Worm (Caenorhabditis elegans) whole organism, L3 larva: ENCODE results near the gene Y41E3.13.

Experiments
- R02D3.7 ChIP-seq: fragments of 150-350 bp; optimal IDR thresholded peaks from 2 replicates; lab custom pipeline; 2014; ENCODE audit warnings: missing biosample characterization, missing genetic modification characterization
- aly-2 ChIP-seq: fragments of 150-350 bp; optimal IDR thresholded peaks from 2 replicates; lab custom pipeline; 2014; ENCODE audit warnings: missing biosample characterization, missing genetic modification characterization
- ama-1 ChIP-seq: fragments of 150-350 bp; optimal IDR thresholded peaks from 2 replicates; lab custom pipeline; 2018
- ceh-82 ChIP-seq: fragments of 150-350 bp; optimal IDR thresholded peaks from 2 replicates; lab custom pipeline; 2014; ENCODE audit warnings: missing biosample characterization, missing genetic modification characterization
- lin-15B ChIP-seq: fragments of 150-350 bp; optimal IDR thresholded peaks from 2 replicates; lab custom pipeline; 2014; ENCODE audit warnings: missing biosample characterization, missing genetic modification characterization
- mdl-1 ChIP-seq: fragments of 150-350 bp; optimal IDR thresholded peaks from 2 replicates; lab custom pipeline; 2014; ENCODE audit warnings: missing biosample characterization, missing genetic modification characterization
- nfya-1 ChIP-seq: sonication (generic microtip); optimal IDR thresholded peaks from 2 replicates; lab custom pipeline; 2017; ENCODE audit warnings: missing genetic modification characterization, mild to moderate bottlenecking, missing compliant biosample characterization, antibody characterized with exemption, moderate library complexity; ENCODE audit not compliant: insufficient read depth
- nhr-12 ChIP-seq: fragments of 150-350 bp; optimal IDR thresholded peaks from 2 replicates; lab custom pipeline; 2014; ENCODE audit warnings: missing biosample characterization, missing genetic modification characterization
- snpc-4 ChIP-seq: fragments of 150-350 bp; optimal IDR thresholded peaks from 2 replicates; lab custom pipeline; 2014; ENCODE audit warnings: missing biosample characterization, missing genetic modification characterization
- unc-62 ChIP-seq: fragments of 150-350 bp; sonication (generic microtip); optimal IDR thresholded peaks from 4 replicates; lab custom pipeline; 2014; ENCODE audit warnings: missing biosample characterization, missing genetic modification reagents, missing genetic modification characterization

DNA sequence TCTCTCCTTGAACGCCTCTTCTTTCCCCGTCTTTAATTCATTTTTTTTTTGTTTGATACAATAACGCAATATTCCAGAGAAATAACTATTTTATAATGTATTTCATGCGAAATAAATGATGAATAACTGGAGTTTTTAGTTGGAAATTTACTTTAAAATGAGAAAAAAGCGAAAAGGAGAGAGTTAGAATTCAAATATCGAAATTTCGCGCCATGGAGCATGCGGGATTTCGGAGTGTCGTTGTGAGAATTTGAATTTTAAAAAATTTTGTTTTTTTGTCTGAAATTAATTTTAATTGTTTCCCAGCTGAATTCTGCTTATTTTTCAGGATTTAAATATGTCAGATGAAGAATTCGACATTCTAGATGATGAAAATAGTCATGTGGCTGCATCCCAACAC is 32.7 kb upstream of the Y41E3.13 start, which contains the start of gene fcd-2:
- TF ChIP-seq unc-62 (GFP tag; lab: Kevin White, UChicago) (no peak), lin-15B (tag; lab: Kevin White, UChicago) (peak; percentile 69), ama-1 (no peak), nfya-1 (peak; percentile 70), R02D3.7 (tag; lab: Kevin White, UChicago) (peak; percentile 27), mdl-1 (tag; lab: Kevin White, UChicago) (no peak), snpc-4 (tag; lab: Kevin White, UChicago) (peak; percentile 52), aly-2 (tag; lab: Kevin White, UChicago) (no peak), ceh-82 (tag; lab: Kevin White, UChicago) (no peak), nhr-12 (tag; lab: Kevin White, UChicago) (no peak)
